Worm (Caenorhabditis elegans) whole organism, L2 larva: ENCODE results near the gene ccnk-1.
A peak's percentile ranks its signal among the peaks of the same experiment; 100 is the strongest.

Source experiments
- C34F6.9 ChIP-seq: fragments of 150-350 bp; optimal IDR thresholded peaks from 2 replicates; lab custom pipeline; 2014; ENCODE audit warnings: missing biosample characterization, missing genetic modification characterization
- F13H6.1 ChIP-seq: sonication (generic microtip); optimal IDR thresholded peaks from 2 replicates; lab custom pipeline; 2016; ENCODE audit warnings: missing genetic modification characterization, missing compliant biosample characterization
- R02D3.7 ChIP-seq: fragments of 150-350 bp; optimal IDR thresholded peaks from 2 replicates; lab custom pipeline; 2014; ENCODE audit warnings: missing biosample characterization, missing genetic modification characterization
- Y55F3AM.14 ChIP-seq: fragments of 200-800 bp; sonication (Bioruptor generic); optimal IDR thresholded peaks from 2 replicates; lab custom pipeline; 2018; ENCODE audit warnings: mild to moderate bottlenecking, missing genetic modification characterization, missing compliant biosample characterization
- ZK546.5 ChIP-seq: sonication (generic microtip); optimal IDR thresholded peaks from 2 replicates; lab custom pipeline; 2017; ENCODE audit warnings: missing biosample characterization, missing genetic modification characterization
- alr-1 ChIP-seq: fragments of 150-350 bp; optimal IDR thresholded peaks from 2 replicates; lab custom pipeline; 2014; ENCODE audit warnings: missing biosample characterization, missing genetic modification characterization
- aly-2 ChIP-seq: fragments of 150-350 bp; optimal IDR thresholded peaks from 2 replicates; lab custom pipeline; 2014; ENCODE audit warnings: missing biosample characterization, missing genetic modification characterization
- blmp-1 ChIP-seq: sonication (generic microtip); optimal IDR thresholded peaks from 2 replicates; lab custom pipeline; 2017; ENCODE audit warnings: missing genetic modification characterization, mild to moderate bottlenecking, missing compliant biosample characterization, antibody characterized with exemption, moderate library complexity; ENCODE audit not compliant: insufficient read depth
- ceh-16 ChIP-seq: fragments of 150-350 bp; optimal IDR thresholded peaks from 2 replicates; lab custom pipeline; 2014; ENCODE audit warnings: missing biosample characterization, missing genetic modification characterization
- crh-2 ChIP-seq: sonication (generic microtip); optimal IDR thresholded peaks from 2 replicates; lab custom pipeline; 2017; ENCODE audit warnings: missing biosample characterization, missing genetic modification characterization
- egl-27 ChIP-seq: sonication (generic microtip); optimal IDR thresholded peaks from 3 replicates; lab custom pipeline; 2017; ENCODE audit warnings: missing biosample characterization, missing genetic modification reagents, missing genetic modification characterization
- fos-1 ChIP-seq: fragments of 150-350 bp; optimal IDR thresholded peaks from 2 replicates; lab custom pipeline; 2014; ENCODE audit warnings: missing biosample characterization, missing genetic modification characterization
- gmeb-1 ChIP-seq: fragments of 150-350 bp; optimal IDR thresholded peaks from 2 replicates; lab custom pipeline; 2014; ENCODE audit warnings: missing biosample characterization, missing genetic modification characterization
- lin-11 ChIP-seq: fragments of 150-350 bp; sonication (generic microtip); optimal IDR thresholded peaks from 2 replicates; lab custom pipeline; 2014; ENCODE audit warnings: missing biosample characterization, missing genetic modification characterization, inconsistent platforms, mixed read lengths
- lin-13 ChIP-seq: fragments of 150-350 bp; optimal IDR thresholded peaks from 2 replicates; lab custom pipeline; 2014; ENCODE audit warnings: missing biosample characterization, missing genetic modification reagents, missing genetic modification characterization
- lin-39 ChIP-seq: fragments of 150-350 bp; optimal IDR thresholded peaks from 2 replicates; lab custom pipeline; 2014; ENCODE audit warnings: missing biosample characterization, missing genetic modification reagents, missing genetic modification characterization
- mab-5 ChIP-seq: fragments of 150-350 bp; optimal IDR thresholded peaks from 2 replicates; lab custom pipeline; 2014; ENCODE audit warnings: missing biosample characterization, missing genetic modification characterization
- mbf-1 ChIP-seq: sonication (generic microtip); optimal IDR thresholded peaks from 2 replicates; lab custom pipeline; 2017; ENCODE audit warnings: missing biosample characterization, missing genetic modification characterization
- mdl-1 ChIP-seq, 2 experiments: fragments of 150-350 bp in 1 of 2; sonication (generic microtip) in 1 of 2; optimal IDR thresholded peaks; 2 replicates each; lab custom pipeline; 2017; ENCODE audit warnings: missing biosample characterization in 2 of 2, missing genetic modification characterization in 2 of 2
- nhr-10 ChIP-seq: sonication (generic microtip); optimal IDR thresholded peaks from 2 replicates; lab custom pipeline; 2017; ENCODE audit warnings: missing biosample characterization, missing genetic modification characterization
- nhr-11 ChIP-seq: fragments of 150-350 bp; optimal IDR thresholded peaks from 2 replicates; lab custom pipeline; 2014; ENCODE audit warnings: missing biosample characterization, missing genetic modification characterization
- nhr-129 ChIP-seq: fragments of 150-350 bp; optimal IDR thresholded peaks from 2 replicates; lab custom pipeline; 2014; ENCODE audit warnings: missing biosample characterization, missing genetic modification characterization
- nhr-21 ChIP-seq: fragments of 150-350 bp; optimal IDR thresholded peaks from 2 replicates; lab custom pipeline; 2014; ENCODE audit warnings: missing biosample characterization, missing genetic modification characterization
- nhr-23 ChIP-seq: fragments of 150-350 bp; optimal IDR thresholded peaks from 2 replicates; lab custom pipeline; 2014; ENCODE audit warnings: missing biosample characterization, missing genetic modification reagents, missing genetic modification characterization
- nhr-237 ChIP-seq: fragments of 150-350 bp; optimal IDR thresholded peaks from 2 replicates; lab custom pipeline; 2014; ENCODE audit warnings: missing biosample characterization, missing genetic modification characterization
- nhr-25 ChIP-seq: fragments of 150-350 bp; sonication (generic microtip); optimal IDR thresholded peaks from 3 replicates; lab custom pipeline; 2014; ENCODE audit warnings: missing biosample characterization, missing genetic modification characterization
- nhr-77 ChIP-seq: fragments of 150-350 bp; optimal IDR thresholded peaks from 2 replicates; lab custom pipeline; 2014; ENCODE audit warnings: missing biosample characterization, missing genetic modification characterization
- peb-1 ChIP-seq: fragments of 150-350 bp; optimal IDR thresholded peaks from 2 replicates; lab custom pipeline; 2014; ENCODE audit warnings: missing biosample characterization, missing genetic modification characterization
- sem-4 ChIP-seq: fragments of 150-350 bp; optimal IDR thresholded peaks from 2 replicates; lab custom pipeline; 2014; ENCODE audit warnings: missing biosample characterization, missing genetic modification reagents, missing genetic modification characterization
- skn-1 ChIP-seq: sonication (generic microtip); optimal IDR thresholded peaks from 2 replicates; lab custom pipeline; 2017; ENCODE audit warnings: missing biosample characterization, missing genetic modification characterization
- sma-3 ChIP-seq: sonication (generic microtip); optimal IDR thresholded peaks from 2 replicates; lab custom pipeline; 2016; ENCODE audit warnings: missing genetic modification reagents, missing genetic modification characterization, missing compliant biosample characterization
- sma-9 ChIP-seq, 2 experiments: fragments of 150-350 bp in 1 of 2; sonication (generic microtip) in 1 of 2; optimal IDR thresholded peaks; 2 replicates each; lab custom pipeline; 2014 to 2016; ENCODE audit warnings: missing genetic modification characterization in 2 of 2, mild to moderate bottlenecking in 1 of 2, missing biosample characterization in 1 of 2, missing compliant biosample characterization in 1 of 2, missing genetic modification reagents in 1 of 2, moderate library complexity in 1 of 2
- unc-39 ChIP-seq: fragments of 150-350 bp; optimal IDR thresholded peaks from 2 replicates; lab custom pipeline; 2014; ENCODE audit warnings: missing biosample characterization, missing genetic modification characterization
- unc-55 ChIP-seq: fragments of 150-350 bp; sonication (generic microtip); optimal IDR thresholded peaks from 3 replicates; lab custom pipeline; 2014; ENCODE audit warnings: missing biosample characterization, missing genetic modification reagents, missing genetic modification characterization
- unc-62 ChIP-seq: fragments of 150-350 bp; optimal IDR thresholded peaks from 2 replicates; lab custom pipeline; 2014; ENCODE audit warnings: missing biosample characterization, missing genetic modification reagents, missing genetic modification characterization
- zag-1 ChIP-seq: fragments of 150-350 bp; optimal IDR thresholded peaks from 2 replicates; lab custom pipeline; 2014; ENCODE audit warnings: missing biosample characterization, missing genetic modification characterization

ccnk-1 gene

DNA sequence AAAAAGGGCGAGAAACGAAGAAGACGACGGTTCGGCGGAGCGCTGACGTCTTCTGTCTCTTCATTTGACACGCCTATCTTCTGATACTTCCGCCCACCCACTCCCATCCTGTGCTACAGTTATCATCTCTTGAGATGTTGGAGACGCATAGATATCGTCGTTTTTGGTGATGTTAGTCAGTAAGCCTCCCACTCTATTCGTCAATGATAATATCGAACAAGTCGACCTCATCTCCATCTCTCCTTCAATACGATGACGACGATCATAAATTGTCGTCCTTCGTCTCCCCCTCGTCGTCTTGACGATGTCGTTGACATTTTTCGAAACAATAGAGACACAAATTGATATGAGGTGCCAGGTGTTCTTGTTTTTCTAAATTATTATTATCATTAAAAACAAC, 45.8 kb downstream of the ccnk-1 start, which contains the start of gene slc-25A29:
slc-25A29 (minus strand) TSS at position 45 of the 400 bp plus-strand sequence.
- no peak for TF ChIP-seq gmeb-1 (tag; lab: Kevin White, UChicago)
- peak; percentile 8 for TF ChIP-seq nhr-21 (tag; lab: Kevin White, UChicago)
- peak; percentile 4 for TF ChIP-seq fos-1 (tag; lab: Kevin White, UChicago)
- TF ChIP-seq R02D3.7 (tag; lab: Kevin White, UChicago): no peak
- TF ChIP-seq sma-9 (GFP tag; optimal IDR thresholded peaks at IDR 0.05; lab: Kevin White, UChicago): peak; percentile 32
- TF ChIP-seq sma-9 (tag; optimal IDR thresholded peaks at IDR 0.05; lab: Kevin White, UChicago): no peak

DNA sequence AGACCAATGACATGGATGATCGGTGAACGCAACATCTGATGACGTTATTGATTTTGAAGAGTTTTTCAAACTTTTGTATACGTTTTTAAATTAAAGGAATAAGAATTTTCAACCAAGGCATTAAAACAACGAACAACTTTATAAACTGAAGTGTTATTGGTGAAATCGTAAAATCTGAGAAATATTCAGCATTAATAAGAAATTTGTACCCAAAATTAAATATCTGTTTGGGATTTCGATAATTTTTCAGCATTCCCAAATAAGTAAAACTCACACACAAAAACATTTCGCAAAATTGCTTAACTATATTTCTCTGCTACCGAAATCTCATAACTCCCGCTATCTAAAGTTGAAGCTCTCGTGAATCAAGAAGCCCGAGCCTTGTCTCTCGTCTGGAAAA, 47.2 kb downstream of the ccnk-1 start:
- TF ChIP-seq nhr-23 (no peak), unc-39 (tag; lab: Kevin White, UChicago) (no peak), nhr-10 (tag; lab: Kevin White, UChicago) (no peak), F13H6.1 (tag; lab: Kevin White, UChicago) (no peak), mab-5 (tag; lab: Kevin White, UChicago) (no peak), skn-1 (no peak), nhr-129 (tag; lab: Kevin White, UChicago) (no peak), nhr-11 (tag; lab: Kevin White, UChicago) (no peak), nhr-77 (tag; lab: Kevin White, UChicago) (no peak), fos-1 (tag; lab: Kevin White, UChicago) (no peak), mbf-1 (no peak), aly-2 (tag; lab: Kevin White, UChicago) (no peak), crh-2 (no peak), unc-62 (GFP tag; lab: Kevin White, UChicago) (no peak), mdl-1 (tag; optimal IDR thresholded peaks at IDR 0.05; lab: Kevin White, UChicago) (no peak), ceh-16 (tag; lab: Kevin White, UChicago) (no peak), sma-3 (GFP tag; lab: Kevin White, UChicago) (no peak), lin-11 (no peak)

DNA sequence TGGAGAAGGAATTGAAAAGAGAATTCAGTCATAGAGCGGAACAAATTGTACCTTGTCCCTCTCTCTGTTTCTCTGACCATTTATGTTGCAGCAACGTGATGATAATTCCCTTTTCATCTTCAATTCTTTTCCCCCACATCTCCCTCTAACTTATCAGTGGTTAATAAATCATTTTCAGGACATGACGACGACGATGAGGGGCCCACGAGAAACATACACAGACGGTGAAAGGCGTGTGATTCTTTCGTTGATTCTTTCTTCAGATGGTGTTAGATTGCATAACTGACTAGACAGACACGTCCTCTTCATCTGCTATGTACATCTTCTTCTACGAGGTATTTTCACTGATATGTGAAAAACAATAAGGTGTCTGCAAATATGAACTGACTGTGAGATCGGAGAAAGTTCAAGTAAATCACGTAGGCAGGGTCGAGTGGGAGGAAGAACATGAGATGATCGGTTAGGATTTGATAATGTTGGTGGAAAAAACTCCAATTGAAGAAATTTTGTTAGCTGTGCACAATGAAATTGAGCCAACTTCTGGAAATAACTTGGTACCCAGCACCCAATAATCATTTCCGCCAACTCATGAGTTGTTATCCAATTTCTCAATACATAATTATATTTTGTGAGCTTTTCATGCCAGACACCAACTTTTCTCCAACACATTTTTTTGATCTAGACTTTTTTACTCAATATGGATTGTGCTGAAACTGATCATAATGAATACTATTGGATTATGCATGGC, 48.4 kb downstream of the ccnk-1 start, which contains the start of gene srh-17:
srh-17 (plus strand) TSS at position 698 of the 748 bp plus-strand sequence.
- TF ChIP-seq egl-27 (tag; lab: Kevin White, UChicago) (peak; percentile 29), lin-13 (GFP tag; lab: Kevin White, UChicago) (no peak), peb-1 (tag; lab: Kevin White, UChicago) (no peak), sem-4 (tag; lab: Kevin White, UChicago) (no peak), ceh-16 (tag; lab: Kevin White, UChicago) (no peak), nhr-25 (tag; lab: Kevin White, UChicago) (peak; percentile 93), ZK546.5 (tag; lab: Kevin White, UChicago) (no peak), crh-2 (no peak), sma-9 (GFP tag; optimal IDR thresholded peaks at IDR 0.05; lab: Kevin White, UChicago) (peak; percentile 92), sma-9 (tag; optimal IDR thresholded peaks at IDR 0.05; lab: Kevin White, UChicago) (no peak), alr-1 (tag; lab: Kevin White, UChicago) (no peak), nhr-23 (no peak), lin-11 (no peak), nhr-237 (tag; lab: Kevin White, UChicago) (no peak), unc-55 (GFP tag; lab: Kevin White, UChicago) (no peak), lin-39 (tag; lab: Kevin White, UChicago) (no peak), gmeb-1 (tag; lab: Kevin White, UChicago) (peak; percentile 53), unc-39 (tag; lab: Kevin White, UChicago) (no peak), aly-2 (tag; lab: Kevin White, UChicago) (no peak), nhr-129 (tag; lab: Kevin White, UChicago) (peak; percentile 57), Y55F3AM.14 (GFP tag; lab: Kevin White, UChicago) (no peak), C34F6.9 (no peak), nhr-21 (tag; lab: Kevin White, UChicago) (peak; percentile 95), zag-1 (no peak), blmp-1 (tag; lab: Kevin White, UChicago) (peak; percentile 92), F13H6.1 (tag; lab: Kevin White, UChicago) (peak; percentile 11), fos-1 (tag; lab: Kevin White, UChicago) (peak; percentile 11), mdl-1 (tag; optimal IDR thresholded peaks at IDR 0.05; lab: Kevin White, UChicago) (peak; percentile 65 to 68), sma-3 (GFP tag; lab: Kevin White, UChicago) (peak; percentile 85), mab-5 (tag; lab: Kevin White, UChicago) (peak; percentile 82)
